Worm (Caenorhabditis elegans): Measurements from ENCODE around the gene srsx-35.
A peak's percentile ranks its signal among the peaks of the same experiment; 100 is the strongest.

srsx-35 gene

DNA sequence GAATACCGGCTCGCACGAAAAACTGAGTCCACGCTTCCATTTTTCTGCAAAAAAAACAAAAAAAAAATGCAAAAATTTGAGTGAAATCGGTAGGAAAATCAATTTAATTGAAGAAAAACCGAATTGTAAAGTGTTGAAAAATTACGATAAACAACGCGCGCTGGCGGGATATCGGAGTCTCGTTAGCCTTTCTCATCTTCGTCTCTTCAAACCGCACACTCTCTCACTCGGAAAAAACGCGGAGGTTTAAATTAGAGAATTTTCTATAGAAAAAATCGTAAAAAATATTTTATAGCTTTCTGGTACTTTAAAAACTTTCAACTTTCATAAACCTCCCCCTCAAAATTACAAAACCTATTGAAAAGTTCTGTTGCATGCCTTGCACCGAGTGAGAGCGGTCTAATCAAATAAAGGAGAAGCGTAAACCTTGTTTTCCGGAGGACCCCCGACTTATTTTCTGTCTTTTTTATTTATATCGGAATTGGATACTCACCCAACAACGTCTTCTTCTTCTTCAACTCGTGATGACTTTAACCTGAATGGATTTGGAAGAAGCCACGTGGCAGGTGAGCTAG lies 22.9 kb downstream of the srsx-35 start, which contains the start of the genes F53F8.5 and F53F8.6 (continued):
- TF ChIP-seq attf-3 (GFP tag; conservative IDR thresholded peaks at IDR 0.05), result peak; percentile 97
- TF ChIP-seq hmg-20 (GFP tag; IDR thresholded peaks at IDR 0.05), result no peak
- TF ChIP-seq snpc-3.4 (tag; optimal IDR thresholded peaks at IDR 0.05), result no peak
- TF ChIP-seq Y53G8AR.9 (GFP tag; conservative IDR thresholded peaks at IDR 0.05), result no peak
- no peak for TF ChIP-seq attf-6 (GFP tag; IDR thresholded peaks at IDR 0.05)
- TF ChIP-seq rpc-1 (optimal IDR thresholded peaks at IDR 0.05), result no peak
- no peak for TF ChIP-seq rpc-1 (tag; optimal IDR thresholded peaks at IDR 0.05)
- no peak for TF ChIP-seq B0035.1 (tag; optimal IDR thresholded peaks at IDR 0.05)
- no peak for TF ChIP-seq atf-7 (tag; optimal IDR thresholded peaks at IDR 0.05)
- TF ChIP-seq F23B12.7 (tag; optimal IDR thresholded peaks at IDR 0.05; ENCODE audit: insufficient read depth), result no peak
- no peak for TF ChIP-seq somi-1 (GFP tag; optimal IDR thresholded peaks at IDR 0.05)
- no peak for TF ChIP-seq Y53F4B.3 (GFP tag; IDR thresholded peaks at IDR 0.05)
- no peak for TF ChIP-seq snpc-1.1 (tag; optimal IDR thresholded peaks at IDR 0.05; ENCODE audit: insufficient read depth)
- no peak for TF ChIP-seq K11D2.4 (GFP tag; IDR thresholded peaks at IDR 0.05)
- TF ChIP-seq him-1 (tag; optimal IDR thresholded peaks at IDR 0.05), result no peak
- TF ChIP-seq madf-6 (GFP tag; IDR thresholded peaks at IDR 0.05), result peak; percentile 46; the same call in 1 of the 2 replicates
- TF ChIP-seq nfya-1 (tag; optimal IDR thresholded peaks at IDR 0.05; ENCODE audit: borderline replicate concordance, insufficient read depth), result no peak
- TF ChIP-seq rec-8 (tag; optimal IDR thresholded peaks at IDR 0.05), result no peak
- no peak for TF ChIP-seq dpff-1 (tag; optimal IDR thresholded peaks at IDR 0.05)
- TF ChIP-seq mel-28 (tag; optimal IDR thresholded peaks at IDR 0.05; ENCODE audit: borderline replicate concordance), result no peak
- no peak for TF ChIP-seq chd-7 (tag; optimal IDR thresholded peaks at IDR 0.05)
- no peak for TF ChIP-seq lsy-27 (tag; optimal IDR thresholded peaks at IDR 0.05; ENCODE audit: borderline replicate concordance, insufficient read depth)
- TF ChIP-seq hmg-1.2 (GFP tag; IDR thresholded peaks at IDR 0.05), result peak; percentile 96
- no peak for TF ChIP-seq B0261.1 (tag; optimal IDR thresholded peaks at IDR 0.05)
- peak; percentile 2 for TF ChIP-seq lin-40 (tag; optimal IDR thresholded peaks at IDR 0.05)
- TF ChIP-seq F37B4.10 (GFP tag; IDR thresholded peaks at IDR 0.05), result no peak
- TF ChIP-seq F57A8.1 (GFP tag; optimal IDR thresholded peaks at IDR 0.05), result no peak
- TF ChIP-seq ztf-6 (GFP tag; IDR thresholded peaks at IDR 0.05), result no peak
- no peak for TF ChIP-seq Y79H2A.3 (GFP tag; conservative IDR thresholded peaks at IDR 0.05)
- TF ChIP-seq lin-35 (GFP tag; optimal IDR thresholded peaks at IDR 0.05), result peak in 1 of 3 experiments; percentile 26
- TF ChIP-seq madf-3 (GFP tag; IDR thresholded peaks at IDR 0.05), result no peak
- no peak for TF ChIP-seq T07F8.4 (tag; optimal IDR thresholded peaks at IDR 0.05)
- no peak for TF ChIP-seq ceh-91 (GFP tag; IDR thresholded peaks at IDR 0.05)
- peak; percentile 49 for TF ChIP-seq lin-54 (GFP tag; optimal IDR thresholded peaks at IDR 0.05)
- peak; percentile 52; the same call in 1 of the 2 replicates for TF ChIP-seq D2030.7 (GFP tag; IDR thresholded peaks at IDR 0.05)
- no peak for TF ChIP-seq egrh-3 (GFP tag; IDR thresholded peaks at IDR 0.05)
- TF ChIP-seq F55B11.4 (tag; optimal IDR thresholded peaks at IDR 0.05; ENCODE audit: borderline replicate concordance, insufficient read depth), result no peak
- TF ChIP-seq Y56A3A.18 (GFP tag; IDR thresholded peaks at IDR 0.05), result no peak
- TF ChIP-seq egl-18 (GFP tag; IDR thresholded peaks at IDR 0.05), result no peak
- no peak for TF ChIP-seq madf-10 (tag; optimal IDR thresholded peaks at IDR 0.05)
- no peak for TF ChIP-seq mxl-1 (tag; optimal IDR thresholded peaks at IDR 0.05)
- TF ChIP-seq pbrm-1 (GFP tag; IDR thresholded peaks at IDR 0.05), result no peak
- no peak for TF ChIP-seq ztf-26 (tag; optimal IDR thresholded peaks at IDR 0.05)
